Worm (Caenorhabditis elegans) whole organism, midembryonic: ENCODE data around the gene lido-4.

Source experiments
- T22C8.4 ChIP-seq: fragments of 200-800 bp; sonication (Bioruptor generic); IDR thresholded peaks from 2 replicates; pipeline ENCODE4 v1.3.6; 2022; ENCODE audit warnings: missing genetic modification characterization, missing compliant biosample characterization
- cog-1 ChIP-seq: sonication (generic microtip); optimal IDR thresholded peaks from 2 replicates; lab custom pipeline; 2016; ENCODE audit warnings: missing genetic modification characterization, missing compliant biosample characterization
- flt-1 ChIP-seq: fragments of 200-800 bp; sonication (Bioruptor generic); IDR thresholded peaks from 2 replicates; pipeline ENCODE4 v1.3.6; 2022; ENCODE audit warnings: missing genetic modification characterization, missing compliant biosample characterization
- klf-2 ChIP-seq: fragments of 200-800 bp; sonication (Bioruptor generic); conservative IDR thresholded peaks from 2 replicates; pipeline ENCODE4 v1.3.6; 2022; ENCODE audit warnings: missing genetic modification reagents, missing genetic modification characterization, missing compliant biosample characterization
- tab-1 ChIP-seq: fragments of 200-800 bp; sonication (Bioruptor generic); IDR thresholded peaks from 2 replicates; pipeline ENCODE4 v1.3.6; 2022; ENCODE audit warnings: missing genetic modification characterization, missing compliant biosample characterization

- TF ChIP-seq T22C8.4 (GFP tag; lab: Robert Waterston, UW), result no peak
- no peak for TF ChIP-seq flt-1 (GFP tag; lab: Robert Waterston, UW)
- TF ChIP-seq klf-2 (GFP tag; lab: Robert Waterston, UW), result no peak
- no peak for TF ChIP-seq cog-1 (tag; lab: Kevin White, UChicago)
- no peak for TF ChIP-seq tab-1 (GFP tag; lab: Robert Waterston, UW)
Observed at ce11 chrX:17146545-17146944, 39.0 kb upstream of the lido-4 start.
